Worm (Caenorhabditis elegans): ENCODE measurements around the gene flp-2.

Gene flp-2

DNA sequence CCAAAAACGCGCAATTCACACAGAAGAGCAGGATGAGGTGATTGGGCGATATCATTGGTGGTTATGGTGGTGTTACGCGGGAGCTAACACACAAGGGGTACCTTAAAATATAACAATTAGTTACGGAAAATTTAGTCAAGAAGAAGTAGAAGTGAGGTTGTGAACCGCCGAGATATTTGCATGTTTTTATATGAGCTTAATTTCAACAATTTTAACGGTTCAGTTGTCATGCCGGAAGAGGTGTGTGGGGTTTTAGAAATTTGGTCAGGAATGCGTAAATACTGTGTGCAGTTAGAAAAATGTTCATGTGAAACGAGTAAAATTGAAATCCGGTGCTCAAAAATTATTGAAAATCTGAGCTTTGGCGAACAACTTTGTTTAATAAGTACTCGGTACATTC lies 2.2 kb downstream of the flp-2 start, which contains the start of gene flp-3:
Gene flp-3 (minus strand): TSS at position 101 of the 400 bp plus-strand sequence.
- no peak for TF ChIP-seq ref-1 (GFP tag; conservative IDR thresholded peaks at IDR 0.05)
- TF ChIP-seq ztf-29 (GFP tag; IDR thresholded peaks at IDR 0.05) = no peak
- no peak for TF ChIP-seq ztf-23 (GFP tag; IDR thresholded peaks at IDR 0.05)
- TF ChIP-seq med-1 (GFP tag; optimal IDR thresholded peaks at IDR 0.05; ENCODE audit: insufficient read depth) = no peak
- no peak for TF ChIP-seq klf-2 (GFP tag; conservative IDR thresholded peaks at IDR 0.05)
- TF ChIP-seq cog-1 (tag; optimal IDR thresholded peaks at IDR 0.05) = no peak
- no peak for TF ChIP-seq tab-1 (GFP tag; IDR thresholded peaks at IDR 0.05)
- TF ChIP-seq flt-1 (GFP tag; IDR thresholded peaks at IDR 0.05) = no peak

DNA sequence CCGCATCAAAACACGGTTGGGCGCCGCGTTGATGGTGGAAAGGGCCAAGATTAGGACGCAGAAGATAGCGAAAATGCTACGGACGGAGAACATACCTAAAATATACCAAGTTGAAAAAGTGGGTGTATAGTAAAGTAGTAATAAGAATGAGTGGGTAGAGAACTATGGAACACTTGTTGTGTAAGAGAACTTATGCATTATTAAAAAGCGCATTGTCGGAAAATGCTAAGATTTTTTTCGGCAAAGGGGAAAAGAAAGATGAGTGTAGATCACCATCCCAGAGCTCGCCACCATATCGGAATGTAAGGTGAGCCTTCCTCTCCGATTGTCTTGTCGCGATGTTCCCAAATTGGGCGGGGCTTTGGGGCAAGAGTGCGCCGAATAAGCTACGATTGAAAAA lies 7.2 kb downstream of the flp-2 start, which contains the start of gene flp-28:
Gene flp-28 (minus strand): TSS at position 101 of the 400 bp plus-strand sequence.
- TF ChIP-seq klf-2 (GFP tag; conservative IDR thresholded peaks at IDR 0.05) (no peak), ztf-29 (GFP tag; IDR thresholded peaks at IDR 0.05) (no peak), cog-1 (tag; optimal IDR thresholded peaks at IDR 0.05) (no peak), med-1 (GFP tag; optimal IDR thresholded peaks at IDR 0.05; ENCODE audit: insufficient read depth) (no peak), ztf-23 (GFP tag; IDR thresholded peaks at IDR 0.05) (no peak), T22C8.4 (GFP tag; IDR thresholded peaks at IDR 0.05) (no peak), ref-1 (GFP tag; conservative IDR thresholded peaks at IDR 0.05) (no peak), flt-1 (GFP tag; IDR thresholded peaks at IDR 0.05) (no peak), tab-1 (GFP tag; IDR thresholded peaks at IDR 0.05) (no peak)

DNA sequence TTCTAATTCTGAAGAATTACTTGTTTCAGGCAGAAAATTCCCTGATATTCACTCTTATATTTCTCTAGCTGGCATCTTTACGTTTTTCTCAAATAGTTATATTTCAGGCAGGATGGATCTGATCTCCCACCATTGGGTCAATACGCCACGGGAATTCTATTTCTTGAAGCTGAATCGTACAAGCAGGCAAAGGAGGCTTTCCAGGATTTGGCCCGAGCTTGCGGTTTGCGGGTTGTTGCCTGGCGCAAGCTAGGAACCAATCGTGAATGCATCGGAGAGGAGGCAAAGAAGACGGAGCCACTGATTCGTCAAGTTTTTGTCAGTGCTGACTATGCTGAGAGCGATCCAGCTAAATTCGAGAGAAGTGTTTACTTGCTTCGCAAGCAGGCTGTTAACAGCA lies 10.0 kb downstream of the flp-2 start:
- TF ChIP-seq med-1 (GFP tag; optimal IDR thresholded peaks at IDR 0.05; ENCODE audit: insufficient read depth) (no peak), ztf-29 (GFP tag; IDR thresholded peaks at IDR 0.05) (no peak), tab-1 (GFP tag; IDR thresholded peaks at IDR 0.05) (no peak), klf-2 (GFP tag; conservative IDR thresholded peaks at IDR 0.05) (no peak), ref-1 (GFP tag; conservative IDR thresholded peaks at IDR 0.05) (no peak), T22C8.4 (GFP tag; IDR thresholded peaks at IDR 0.05) (no peak), flt-1 (GFP tag; IDR thresholded peaks at IDR 0.05) (no peak), cog-1 (tag; optimal IDR thresholded peaks at IDR 0.05) (no peak), ztf-23 (GFP tag; IDR thresholded peaks at IDR 0.05) (no peak)

DNA sequence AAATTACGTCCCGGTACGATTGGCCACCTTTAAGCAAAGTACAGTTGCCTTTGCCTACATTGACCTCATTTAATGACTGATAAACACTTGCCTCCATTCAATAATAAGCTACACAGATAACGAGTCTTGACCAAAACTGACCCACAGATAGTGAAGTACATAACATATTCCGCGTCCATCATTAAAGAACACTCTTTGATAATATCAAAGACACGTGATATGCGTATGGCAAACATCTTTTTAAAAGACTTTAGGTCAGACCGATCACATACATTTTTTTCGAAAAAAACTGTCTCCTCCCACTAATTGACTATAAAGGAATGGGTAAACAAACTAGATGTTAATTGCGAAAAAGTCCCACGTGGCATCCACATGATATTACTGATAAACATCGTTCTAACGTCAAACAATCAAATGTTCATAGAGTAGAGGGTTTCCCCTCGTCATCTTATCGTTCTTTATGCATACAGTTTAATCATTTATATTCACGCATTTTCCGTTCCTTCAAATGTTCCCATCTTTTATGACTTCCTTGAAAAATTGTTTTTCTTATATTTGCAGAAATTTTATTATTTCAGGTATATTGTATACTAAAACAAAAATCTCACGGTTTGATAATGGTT lies 10.9 kb downstream of the flp-2 start, which contains the start of gene W07E11.1:
Gene W07E11.1 (plus strand): TSS at position 573 of the 623 bp plus-strand sequence.
- TF ChIP-seq cog-1 (tag; optimal IDR thresholded peaks at IDR 0.05) = no peak
- no peak for TF ChIP-seq flt-1 (GFP tag; IDR thresholded peaks at IDR 0.05)
- TF ChIP-seq tab-1 (GFP tag; IDR thresholded peaks at IDR 0.05) = no peak
- no peak for TF ChIP-seq med-1 (GFP tag; optimal IDR thresholded peaks at IDR 0.05; ENCODE audit: insufficient read depth)
- no peak for TF ChIP-seq ztf-29 (GFP tag; IDR thresholded peaks at IDR 0.05)
- TF ChIP-seq klf-2 (GFP tag; conservative IDR thresholded peaks at IDR 0.05) = no peak
- no peak for TF ChIP-seq ztf-23 (GFP tag; IDR thresholded peaks at IDR 0.05)
- TF ChIP-seq T22C8.4 (GFP tag; IDR thresholded peaks at IDR 0.05) = no peak
- no peak for TF ChIP-seq ref-1 (GFP tag; conservative IDR thresholded peaks at IDR 0.05)

DNA sequence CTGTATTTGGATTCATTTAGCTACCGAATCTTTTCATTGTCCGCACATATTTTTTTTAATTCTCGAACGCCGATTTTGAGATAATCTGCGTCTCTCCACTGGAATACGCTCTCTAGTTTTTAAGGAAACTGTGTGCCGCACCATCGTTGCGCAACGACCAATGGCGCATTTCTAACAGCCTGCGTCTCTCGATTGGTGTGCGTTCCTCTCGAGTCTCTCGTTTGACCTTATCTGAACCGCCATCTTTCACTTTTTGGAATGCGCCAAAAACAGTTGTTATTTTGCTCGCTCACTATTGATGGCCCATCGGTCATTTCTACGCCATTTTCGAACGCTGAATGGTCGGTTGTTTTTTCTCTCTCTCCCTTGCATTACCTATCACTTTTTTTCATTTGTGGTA lies 11.8 kb downstream of the flp-2 start:
- TF ChIP-seq ztf-23 (GFP tag; IDR thresholded peaks at IDR 0.05) (no peak), T22C8.4 (GFP tag; IDR thresholded peaks at IDR 0.05) (no peak), flt-1 (GFP tag; IDR thresholded peaks at IDR 0.05) (no peak)

DNA sequence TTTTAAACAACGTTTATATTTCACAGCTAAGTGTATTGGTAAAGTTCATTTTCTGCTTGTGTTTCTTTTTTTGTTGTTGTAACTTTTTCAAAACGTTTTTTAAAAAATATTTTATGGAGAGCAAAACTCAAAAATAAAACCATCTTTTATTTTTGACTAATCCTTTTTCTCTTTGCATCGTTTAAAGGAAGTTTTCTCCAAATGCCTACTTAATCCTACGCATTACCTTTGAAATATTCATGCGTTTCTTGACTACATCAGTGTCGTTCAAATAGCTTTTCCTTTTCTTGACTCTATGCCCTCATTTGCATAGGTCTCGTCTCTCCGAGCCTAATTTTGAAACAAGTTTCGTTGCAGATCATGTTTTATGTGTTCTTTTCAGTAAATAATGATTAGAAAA lies 14.0 kb downstream of the flp-2 start:
- TF ChIP-seq T22C8.4 (GFP tag; IDR thresholded peaks at IDR 0.05) = no peak
- no peak for TF ChIP-seq flt-1 (GFP tag; IDR thresholded peaks at IDR 0.05)
- no peak for TF ChIP-seq ztf-23 (GFP tag; IDR thresholded peaks at IDR 0.05)
- TF ChIP-seq ztf-29 (GFP tag; IDR thresholded peaks at IDR 0.05) = no peak
- TF ChIP-seq tab-1 (GFP tag; IDR thresholded peaks at IDR 0.05) = no peak
- no peak for TF ChIP-seq klf-2 (GFP tag; conservative IDR thresholded peaks at IDR 0.05)
- no peak for TF ChIP-seq med-1 (GFP tag; optimal IDR thresholded peaks at IDR 0.05; ENCODE audit: insufficient read depth)
- no peak for TF ChIP-seq cog-1 (tag; optimal IDR thresholded peaks at IDR 0.05)
- no peak for TF ChIP-seq ref-1 (GFP tag; conservative IDR thresholded peaks at IDR 0.05)

DNA sequence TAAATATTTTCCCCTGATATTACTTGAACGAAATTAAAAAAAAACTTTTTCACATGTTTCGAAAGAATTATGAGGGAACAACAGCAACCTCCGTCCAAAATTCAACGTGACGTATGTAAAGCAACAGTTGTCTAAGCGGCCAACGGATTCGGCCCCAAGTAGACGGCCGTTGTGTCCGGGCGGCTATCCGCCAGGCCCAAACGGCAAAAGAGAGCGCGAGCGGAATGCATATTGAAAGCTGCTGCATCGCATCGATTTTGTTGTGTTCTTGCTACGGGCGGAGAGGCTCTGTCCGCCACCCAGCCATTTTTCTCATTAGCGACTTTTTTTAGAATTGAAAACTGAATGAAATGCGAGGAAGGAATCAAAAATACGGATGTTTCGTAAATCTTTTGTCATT lies 15.8 kb downstream of the flp-2 start:
- TF ChIP-seq ztf-23 (GFP tag; IDR thresholded peaks at IDR 0.05) (no peak), ztf-29 (GFP tag; IDR thresholded peaks at IDR 0.05) (no peak), ref-1 (GFP tag; conservative IDR thresholded peaks at IDR 0.05) (no peak), tab-1 (GFP tag; IDR thresholded peaks at IDR 0.05) (no peak), med-1 (GFP tag; optimal IDR thresholded peaks at IDR 0.05; ENCODE audit: insufficient read depth) (no peak), klf-2 (GFP tag; conservative IDR thresholded peaks at IDR 0.05) (no peak), T22C8.4 (GFP tag; IDR thresholded peaks at IDR 0.05) (no peak), flt-1 (GFP tag; IDR thresholded peaks at IDR 0.05) (no peak), cog-1 (tag; optimal IDR thresholded peaks at IDR 0.05) (no peak)

DNA sequence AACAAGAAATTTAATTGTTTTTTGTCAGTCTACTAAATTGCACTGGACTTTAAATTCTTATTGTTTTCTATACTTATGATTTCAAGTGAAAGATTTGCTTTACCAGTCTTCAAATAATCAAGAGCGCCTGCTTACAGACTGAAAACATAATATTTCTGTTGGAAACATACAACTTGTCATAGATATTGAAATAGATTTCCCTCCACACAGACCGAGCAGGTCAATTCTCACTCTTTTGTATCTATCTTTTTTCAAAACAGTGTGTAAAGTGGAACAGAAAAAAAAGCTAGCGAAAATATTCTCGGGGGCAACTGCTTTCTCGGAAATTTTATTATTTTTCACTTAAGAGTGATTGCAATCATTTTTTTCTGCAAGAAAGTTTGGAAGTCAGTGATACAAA lies 16.4 kb downstream of the flp-2 start:
- TF ChIP-seq cog-1 (tag; optimal IDR thresholded peaks at IDR 0.05) = no peak
- TF ChIP-seq klf-2 (GFP tag; conservative IDR thresholded peaks at IDR 0.05) = no peak
- no peak for TF ChIP-seq tab-1 (GFP tag; IDR thresholded peaks at IDR 0.05)

DNA sequence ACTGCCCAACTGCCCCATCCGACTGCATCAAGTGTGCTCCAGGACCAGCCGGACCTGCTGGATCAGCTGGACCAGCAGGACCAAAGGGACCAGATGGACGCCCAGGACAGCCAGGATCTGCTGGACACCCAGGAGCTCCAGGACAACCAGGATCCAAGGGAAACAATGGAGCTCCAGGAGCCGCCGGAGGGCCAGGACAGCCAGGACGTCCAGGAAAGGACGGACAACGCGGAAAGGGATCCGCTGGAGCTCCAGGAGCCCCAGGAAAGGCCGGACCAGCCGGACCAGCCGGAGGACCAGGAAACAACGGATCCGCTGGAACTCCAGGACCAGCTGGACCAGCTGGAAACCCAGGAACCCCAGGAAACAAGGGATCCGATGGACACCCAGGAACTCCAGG lies 17.0 kb downstream of the flp-2 start:
- TF ChIP-seq ztf-29 (GFP tag; IDR thresholded peaks at IDR 0.05) (no peak), ztf-23 (GFP tag; IDR thresholded peaks at IDR 0.05) (peak; percentile 38; the same call in 1 of the 2 replicates)

DNA sequence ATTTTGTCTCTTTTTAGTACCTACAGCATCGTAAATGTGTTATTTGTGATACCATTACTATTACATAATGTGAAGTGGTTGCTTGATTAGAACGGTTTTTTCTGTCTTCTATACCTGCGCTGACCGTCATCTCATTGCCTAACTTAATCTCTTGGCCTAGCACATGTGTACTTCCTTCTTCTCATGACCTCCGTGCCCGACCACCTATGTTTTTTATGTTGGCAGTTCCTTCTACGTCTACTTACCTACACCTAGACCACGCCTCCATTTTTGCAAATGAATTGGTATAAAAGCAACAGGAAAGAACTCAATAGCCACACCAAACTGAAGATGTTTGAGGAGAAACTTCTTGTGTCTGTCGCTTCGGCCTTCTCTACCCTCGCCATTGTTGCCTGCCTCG lies 17.7 kb downstream of the flp-2 start, which contains the start of gene col-176:
Gene col-176 (plus strand): TSS at position 301 of the 400 bp plus-strand sequence.
- TF ChIP-seq ref-1 (GFP tag; conservative IDR thresholded peaks at IDR 0.05) (no peak), klf-2 (GFP tag; conservative IDR thresholded peaks at IDR 0.05) (no peak), ztf-23 (GFP tag; IDR thresholded peaks at IDR 0.05) (no peak), T22C8.4 (GFP tag; IDR thresholded peaks at IDR 0.05) (no peak), ztf-29 (GFP tag; IDR thresholded peaks at IDR 0.05) (no peak), cog-1 (tag; optimal IDR thresholded peaks at IDR 0.05) (no peak), tab-1 (GFP tag; IDR thresholded peaks at IDR 0.05) (no peak), flt-1 (GFP tag; IDR thresholded peaks at IDR 0.05) (no peak), med-1 (GFP tag; optimal IDR thresholded peaks at IDR 0.05; ENCODE audit: insufficient read depth) (no peak)

Measured in whole organism, midembryonic.